Fruit fly (Drosophila melanogaster) whole organism, embryonic: ENCODE measurements around the gene CG11560.

Experiments used
- CG10462 ChIP-seq: fragments of 200-800 bp; sonication (Bioruptor generic); optimal IDR thresholded peaks from 2 replicates; lab custom pipeline; 2016; ENCODE audit warnings: missing biosample characterization, missing genetic modification characterization
- CG10654 ChIP-seq: fragments of 200-800 bp; sonication (Bioruptor generic); optimal IDR thresholded peaks from 2 replicates; lab custom pipeline; 2016; ENCODE audit warnings: missing biosample characterization, missing genetic modification characterization
- CG11093 ChIP-seq: fragments of 200-800 bp; sonication (Bioruptor generic); IDR thresholded peaks from 3 replicates; pipeline ENCODE4 v1.3.6; 2022; ENCODE audit warnings: missing biosample characterization, missing genetic modification characterization
- CG12391 ChIP-seq: fragments of 200-800 bp; sonication (Bioruptor generic); optimal IDR thresholded peaks from 3 replicates; lab custom pipeline; 2018; ENCODE audit warnings: missing biosample characterization, mild to moderate bottlenecking, missing genetic modification characterization, moderate library complexity
- CG13424 ChIP-seq: fragments of 200-800 bp; sonication (Bioruptor generic); optimal IDR thresholded peaks from 2 replicates; lab custom pipeline; 2019; ENCODE audit warnings: missing biosample characterization, mild to moderate bottlenecking, missing genetic modification characterization, moderate library complexity
- CG13775 ChIP-seq: fragments of 200-800 bp; sonication (Bioruptor generic); optimal IDR thresholded peaks from 3 replicates; lab custom pipeline; 2017; ENCODE audit warnings: missing biosample characterization, mild to moderate bottlenecking, missing genetic modification characterization
- CG15011 ChIP-seq: fragments of 200-800 bp; sonication (Bioruptor generic); optimal IDR thresholded peaks from 3 replicates; lab custom pipeline; 2018; ENCODE audit warnings: missing biosample characterization, mild to moderate bottlenecking, missing genetic modification characterization
- CG15073 ChIP-seq: fragments of 200-800 bp; sonication (Bioruptor generic); optimal IDR thresholded peaks from 2 replicates; lab custom pipeline; 2016; ENCODE audit warnings: missing biosample characterization, missing genetic modification characterization
- CG15269 ChIP-seq: fragments of 200-800 bp; sonication (Bioruptor generic); optimal IDR thresholded peaks from 2 replicates; lab custom pipeline; 2018; ENCODE audit warnings: missing biosample characterization, mild to moderate bottlenecking, missing genetic modification characterization, moderate library complexity
- CG1529 ChIP-seq: fragments of 200-800 bp; sonication (Bioruptor generic); optimal IDR thresholded peaks from 3 replicates; lab custom pipeline; 2018; ENCODE audit warnings: missing biosample characterization, missing genetic modification characterization
- CG16813 ChIP-seq: fragments of 200-800 bp; sonication (Bioruptor generic); IDR thresholded peaks from 3 replicates; pipeline ENCODE4 v1.3.6; 2022; ENCODE audit warnings: missing biosample characterization, missing genetic modification characterization; ENCODE audit not compliant: partially characterized antibody
- CG17186 ChIP-seq: fragments of 200-800 bp; sonication (Bioruptor generic); optimal IDR thresholded peaks from 3 replicates; lab custom pipeline; 2017; ENCODE audit warnings: missing biosample characterization, missing genetic modification reagents, missing genetic modification characterization
- CG17612 ChIP-seq: fragments of 200-800 bp; sonication (Bioruptor generic); IDR thresholded peaks from 2 replicates; pipeline ENCODE4 v1.3.6; 2022; ENCODE audit warnings: missing biosample characterization, missing genetic modification characterization
- CG17802 ChIP-seq: fragments of 200-800 bp; sonication (Bioruptor generic); optimal IDR thresholded peaks from 2 replicates; lab custom pipeline; 2018; ENCODE audit warnings: missing biosample characterization, mild to moderate bottlenecking, missing genetic modification characterization, moderate library complexity
- CG18011 ChIP-seq: fragments of 200-800 bp; sonication (Bioruptor generic); optimal IDR thresholded peaks from 2 replicates; lab custom pipeline; 2017; ENCODE audit warnings: missing biosample characterization, missing genetic modification characterization, mild to moderate bottlenecking, moderate library complexity, missing genotype
- CG18619 ChIP-seq: fragments of 200-800 bp; sonication (Bioruptor generic); optimal IDR thresholded peaks from 3 replicates; lab custom pipeline; 2017; ENCODE audit warnings: missing biosample characterization, mild to moderate bottlenecking, missing genetic modification characterization
- CG2199 ChIP-seq: fragments of 200-800 bp; sonication (Bioruptor generic); IDR thresholded peaks from 3 replicates; pipeline ENCODE4 v1.3.6; 2022; ENCODE audit warnings: missing biosample characterization, missing genetic modification characterization
- CG2889 ChIP-seq: fragments of 200-800 bp; sonication (Bioruptor generic); IDR thresholded peaks from 3 replicates; pipeline ENCODE4 v1.3.6; 2022; ENCODE audit warnings: missing biosample characterization, missing genetic modification characterization
- CG30403 ChIP-seq: fragments of 200-800 bp; sonication (Bioruptor generic); optimal IDR thresholded peaks from 3 replicates; lab custom pipeline; 2016; ENCODE audit warnings: missing biosample characterization, missing genetic modification characterization
- CG32772 ChIP-seq: fragments of 200-800 bp; sonication (Bioruptor generic); IDR thresholded peaks from 2 replicates; pipeline ENCODE4 v1.3.6; 2022; ENCODE audit warnings: missing biosample characterization, missing genetic modification characterization
- CG7839 ChIP-seq: fragments of 200-800 bp; sonication (Bioruptor generic); optimal IDR thresholded peaks from 3 replicates; lab custom pipeline; 2018; ENCODE audit warnings: missing biosample characterization, mild to moderate bottlenecking, missing genetic modification characterization, moderate library complexity
- CG8290 ChIP-seq, 3 experiments: fragments of 200-800 bp; sonication (Bioruptor generic); optimal IDR thresholded peaks; 2 replicates each; lab custom pipeline; 2016 to 2019; ENCODE audit warnings: missing biosample characterization in 3 of 3, missing genetic modification characterization in 3 of 3, mild to moderate bottlenecking in 2 of 3, moderate library complexity in 1 of 3
- CG8478 ChIP-seq: fragments of >200 bp; optimal IDR thresholded peaks from 2 replicates; lab custom pipeline; 2018
- CoRest ChIP-seq: fragments of 200-800 bp; sonication (Bioruptor generic); optimal IDR thresholded peaks from 3 replicates; lab custom pipeline; 2018; ENCODE audit warnings: missing biosample characterization, mild to moderate bottlenecking, missing genetic modification characterization, moderate library complexity
- HLHmδ ChIP-seq: fragments of 200-800 bp; sonication (Bioruptor generic); optimal IDR thresholded peaks from 2 replicates; lab custom pipeline; 2018; ENCODE audit warnings: missing biosample characterization, mild to moderate bottlenecking, missing genetic modification characterization, moderate library complexity
- Lhr ChIP-seq: fragments of 200-800 bp; sonication (Bioruptor generic); optimal IDR thresholded peaks from 3 replicates; lab custom pipeline; 2017; ENCODE audit warnings: mild to moderate bottlenecking, missing biosample characterization, missing genetic modification reagents, missing genetic modification characterization
- NFAT ChIP-seq: fragments of 200-800 bp; sonication (Bioruptor generic); IDR thresholded peaks from 2 replicates; pipeline ENCODE4 v1.3.6; 2022; ENCODE audit warnings: missing biosample characterization, missing genetic modification characterization
- Side ChIP-seq: fragments of 200-800 bp; sonication (Bioruptor generic); optimal IDR thresholded peaks from 2 replicates; lab custom pipeline; 2016; ENCODE audit warnings: missing biosample characterization, missing genetic modification characterization
- TFAM ChIP-seq: fragments of 200-800 bp; sonication (Bioruptor generic); optimal IDR thresholded peaks from 2 replicates; lab custom pipeline; 2017; ENCODE audit warnings: missing biosample characterization, missing genetic modification characterization, inconsistent platforms
- ase ChIP-seq: fragments of 200-800 bp; sonication (Bioruptor generic); IDR thresholded peaks from 3 replicates; pipeline ENCODE4 v1.3.6; 2022; ENCODE audit warnings: missing biosample characterization, missing genetic modification characterization
- ash1 ChIP-seq: fragments of 200-800 bp; sonication (Bioruptor generic); optimal IDR thresholded peaks from 2 replicates; lab custom pipeline; 2018; ENCODE audit warnings: missing biosample characterization, mild to moderate bottlenecking, missing genetic modification characterization
- ato ChIP-seq: fragments of 200-800 bp; sonication (Bioruptor generic); IDR thresholded peaks from 2 replicates; pipeline ENCODE4 v1.3.6; 2022; ENCODE audit warnings: missing biosample characterization, missing genetic modification characterization; ENCODE audit not compliant: partially characterized antibody
- az2 ChIP-seq: fragments of 200-800 bp; sonication (Bioruptor generic); optimal IDR thresholded peaks from 3 replicates; lab custom pipeline; 2016; ENCODE audit warnings: missing biosample characterization, missing genetic modification characterization
- cad ChIP-seq: fragments of >200 bp; optimal IDR thresholded peaks from 2 replicates; lab custom pipeline; 2017; ENCODE audit warnings: missing biosample characterization, missing genetic modification characterization
- da ChIP-seq: fragments of 200-800 bp; sonication (Bioruptor generic); optimal IDR thresholded peaks from 2 replicates; lab custom pipeline; 2016; ENCODE audit warnings: missing biosample characterization, missing genetic modification characterization
- dmrt99B ChIP-seq: fragments of 200-800 bp; sonication (Bioruptor generic); optimal IDR thresholded peaks from 2 replicates; lab custom pipeline; 2018; ENCODE audit warnings: missing biosample characterization, mild to moderate bottlenecking, missing genetic modification characterization, moderate library complexity
- fd102C ChIP-seq: fragments of 200-800 bp; sonication (Bioruptor generic); optimal IDR thresholded peaks from 2 replicates; lab custom pipeline; 2018; ENCODE audit warnings: missing biosample characterization, mild to moderate bottlenecking, missing genetic modification characterization, moderate library complexity
- gcm2 ChIP-seq: fragments of 200-800 bp; sonication (Bioruptor generic); optimal IDR thresholded peaks from 2 replicates; lab custom pipeline; 2016; ENCODE audit warnings: missing biosample characterization, missing genetic modification characterization
- hth ChIP-seq: fragments of >200 bp; optimal IDR thresholded peaks from 2 replicates; lab custom pipeline; 2017; ENCODE audit warnings: inconsistent platforms
- lola ChIP-seq, 3 experiments: fragments of >200 bp in 2 of 3; fragments of 200-800 bp in 1 of 3; sonication (Bioruptor generic) in 1 of 3; optimal IDR thresholded peaks; 2 replicates each; lab custom pipeline; 2017 to 2019; ENCODE audit warnings: missing biosample characterization in 3 of 3, missing genetic modification characterization in 3 of 3, mild to moderate bottlenecking in 1 of 3, moderate library complexity in 1 of 3
- mld ChIP-seq: fragments of 200-800 bp; sonication (Bioruptor generic); IDR thresholded peaks from 3 replicates; pipeline ENCODE4 v1.3.6; 2022; ENCODE audit warnings: missing biosample characterization, missing genetic modification characterization; ENCODE audit not compliant: partially characterized antibody
- nmo ChIP-seq: fragments of 200-800 bp; sonication (Bioruptor generic); optimal IDR thresholded peaks from 2 replicates; lab custom pipeline; 2018; ENCODE audit warnings: missing biosample characterization, mild to moderate bottlenecking, missing genetic modification characterization, moderate library complexity
- onecut ChIP-seq: fragments of 200-800 bp; sonication (Bioruptor generic); IDR thresholded peaks from 2 replicates; pipeline ENCODE4 v1.3.6; 2022; ENCODE audit warnings: missing biosample characterization, missing genetic modification characterization
- sc ChIP-seq, 3 experiments: fragments of >200 bp in 2 of 3; fragments of 200-800 bp in 1 of 3; sonication (Bioruptor generic) in 1 of 3; optimal IDR thresholded peaks; 2 replicates in 2 of 3; 3 replicates in 1 of 3; lab custom pipeline; 2017; ENCODE audit warnings: mild to moderate bottlenecking in 1 of 3, missing biosample characterization in 1 of 3, missing genetic modification characterization in 1 of 3, missing genetic modification reagents in 1 of 3
- sens-2 ChIP-seq: fragments of 200-800 bp; sonication (Bioruptor generic); IDR thresholded peaks from 2 replicates; pipeline ENCODE4 v1.3.6; 2022; ENCODE audit warnings: missing biosample characterization, missing genetic modification characterization
- sr ChIP-seq: fragments of 200-800 bp; sonication (Bioruptor generic); IDR thresholded peaks from 3 replicates; pipeline ENCODE4 v1.3.6; 2022; ENCODE audit warnings: missing biosample characterization, missing genetic modification characterization
- tin ChIP-seq: fragments of 200-800 bp; sonication (Bioruptor generic); optimal IDR thresholded peaks from 3 replicates; lab custom pipeline; 2016; ENCODE audit warnings: missing biosample characterization, missing genetic modification characterization
- trh ChIP-seq: fragments of 200-800 bp; sonication (Bioruptor generic); optimal IDR thresholded peaks from 2 replicates; lab custom pipeline; 2016; ENCODE audit warnings: missing biosample characterization, missing genetic modification characterization
- zfh2 ChIP-seq: fragments of 200-800 bp; sonication (Bioruptor generic); optimal IDR thresholded peaks from 2 replicates; lab custom pipeline; 2016; ENCODE audit warnings: missing biosample characterization, missing genetic modification characterization

CG11560 gene

dm6 chr3L:12096799-12097662 is 22.8 kb upstream of the CG11560 start (continued):
- TF ChIP-seq Lhr (GFP tag; lab: Kevin White, UChicago), result no peak
- no peak for TF ChIP-seq CG15011
- TF ChIP-seq CG8290 (GFP tag; optimal IDR thresholded peaks at IDR 0.05; lab: Kevin White, UChicago), result no peak
- no peak for TF ChIP-seq CG8290 (tag; optimal IDR thresholded peaks at IDR 0.05; lab: Kevin White, UChicago)
- no peak for TF ChIP-seq CG15073
- no peak for TF ChIP-seq CG2889
- TF ChIP-seq CG17612, result no peak
- peak; percentile 24 for TF ChIP-seq CG7839 (tag; lab: Kevin White, UChicago)
- no peak for TF ChIP-seq CG10654 (GFP tag; lab: Kevin White, UChicago)
- TF ChIP-seq fd102C (GFP tag; lab: Kevin White, UChicago), result no peak
- TF ChIP-seq az2 (GFP tag; lab: Kevin White, UChicago), result no peak
- TF ChIP-seq nmo (GFP tag; lab: Kevin White, UChicago), result peak; percentile 29
- no peak for TF ChIP-seq NFAT (GFP tag; lab: Robert Waterston, UW)
- TF ChIP-seq CG32772, result no peak
- TF ChIP-seq CG17802 (tag; lab: Kevin White, UChicago), result no peak
- TF ChIP-seq CG30403 (GFP tag; lab: Kevin White, UChicago), result peak; percentile 24
- peak; percentile 14 for TF ChIP-seq CG15269 (tag; lab: Kevin White, UChicago)
- peak; percentile 34 for TF ChIP-seq CG12391 (tag; lab: Kevin White, UChicago)
- no peak for TF ChIP-seq sens-2
- no peak for TF ChIP-seq trh (GFP tag; lab: Kevin White, UChicago)
- peak; percentile 42 for TF ChIP-seq CoRest
- no peak for TF ChIP-seq cad
- no peak for TF ChIP-seq zfh2 (GFP tag; lab: Kevin White, UChicago)
- TF ChIP-seq ash1 (GFP tag; lab: Kevin White, UChicago), result no peak
- TF ChIP-seq CG2199, result no peak
- peak in 1 of 3 experiments; percentile 25 for TF ChIP-seq lola (GFP tag; optimal IDR thresholded peaks at IDR 0.05; lab: Kevin White, UChicago)
- TF ChIP-seq da (GFP tag; lab: Kevin White, UChicago), result no peak
- no peak for TF ChIP-seq TFAM (GFP tag; lab: Kevin White, UChicago)
- no peak for TF ChIP-seq sc (optimal IDR thresholded peaks at IDR 0.05; lab: Kevin White, UChicago)
- no peak for TF ChIP-seq sc (GFP tag; optimal IDR thresholded peaks at IDR 0.05; lab: Kevin White, UChicago)
- TF ChIP-seq ase (GFP tag; lab: Robert Waterston, UW), result no peak
- TF ChIP-seq CG18619, result no peak
- no peak for TF ChIP-seq sr (GFP tag; lab: Robert Waterston, UW)
- TF ChIP-seq Side (GFP tag; lab: Kevin White, UChicago), result no peak
- TF ChIP-seq CG16813 (GFP tag; lab: Robert Waterston, UW), result no peak
- no peak for TF ChIP-seq CG18011 (GFP tag; lab: Kevin White, UChicago)
- TF ChIP-seq CG1529 (GFP tag; lab: Kevin White, UChicago), result peak; percentile 9
- TF ChIP-seq ato (GFP tag; lab: Robert Waterston, UW), result no peak
- TF ChIP-seq onecut (GFP tag; lab: Robert Waterston, UW), result no peak
- no peak for TF ChIP-seq CG17186 (GFP tag; lab: Kevin White, UChicago)
- TF ChIP-seq CG10462 (GFP tag; lab: Kevin White, UChicago), result no peak
- TF ChIP-seq gcm2 (GFP tag; lab: Kevin White, UChicago), result no peak
- TF ChIP-seq CG13424 (tag; lab: Kevin White, UChicago), result no peak
- peak; percentile 5 for TF ChIP-seq tin (GFP tag; lab: Kevin White, UChicago)
- 0 out of 3 replicates have a peak, but pooled peaks have one; percentile 23 for TF ChIP-seq CG11093 (GFP tag; lab: Robert Waterston, UW)
- peak; percentile 11 for TF ChIP-seq CG13775 (GFP tag; lab: Kevin White, UChicago)
- peak; percentile 28 for TF ChIP-seq dmrt99B (tag; lab: Kevin White, UChicago)
- TF ChIP-seq mld, result no peak
- no peak for TF ChIP-seq CG8478 (lab: Kevin White, UChicago)
- no peak for TF ChIP-seq hth (lab: Kevin White, UChicago)
- no peak for TF ChIP-seq HLHmδ
